Fruit fly (Drosophila melanogaster) whole organism: ENCODE results near the gene swa.
"Not testable (repeated sequence)": the region's sequence is repeated elsewhere in the genome, so short reads cannot be mapped to it uniquely, and the experiment has no call there.

Experiments used
- CG8478 ChIP-seq: fragments of >200 bp; optimal IDR thresholded peaks from 2 replicates; lab custom pipeline; 2018; ENCODE audit warnings: inconsistent platforms
- EcR ChIP-seq, 2 experiments: fragments of >200 bp; optimal IDR thresholded peaks; 2 replicates each; lab custom pipeline; 2017; ENCODE audit warnings: missing biosample characterization in 2 of 2, missing genetic modification characterization in 2 of 2, missing genetic modification reagents in 2 of 2
- pan ChIP-seq: fragments of >200 bp; optimal IDR thresholded peaks from 2 replicates; lab custom pipeline; 2017
- psq ChIP-seq: fragments of >200 bp; optimal IDR thresholded peaks from 2 replicates; lab custom pipeline; 2017
- usp ChIP-seq: fragments of >200 bp; optimal IDR thresholded peaks from 2 replicates; lab custom pipeline; 2017; ENCODE audit warnings: missing biosample characterization, missing genetic modification characterization, mixed read lengths

DNA sequence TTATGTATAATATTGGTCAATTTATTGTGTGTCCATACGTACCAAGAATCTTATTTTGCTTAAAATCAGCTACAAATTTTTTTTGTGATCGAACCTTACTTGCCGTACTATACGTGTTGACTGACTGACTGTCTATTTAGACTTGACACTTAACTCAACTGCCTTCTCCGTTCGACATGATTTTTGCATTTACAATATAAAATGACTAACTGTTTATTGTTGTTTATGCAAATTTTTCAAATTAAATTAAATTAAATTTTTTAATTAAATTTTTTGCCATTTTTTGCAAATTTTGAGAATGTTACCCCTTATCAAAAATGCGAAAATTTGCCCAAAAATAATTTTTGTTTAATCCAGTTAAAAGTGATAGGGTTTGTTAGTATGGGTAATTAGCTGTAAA lies 34.5 kb upstream of the swa start, which contains the start of gene CG33669:
- TF ChIP-seq usp (GFP tag; lab: Kevin White, UChicago); CG8478; psq (lab: Kevin White, UChicago); pan (lab: Kevin White, UChicago); EcR (GFP tag; optimal IDR thresholded peaks at IDR 0.05; lab: Kevin White, UChicago): not testable (repeated sequence)
